Worm (Caenorhabditis elegans) whole organism, late embryonic: ENCODE measurements around the gene R08A2.2.

Source experiments
- K02D7.2 ChIP-seq: sonication (generic microtip); optimal IDR thresholded peaks from 2 replicates; lab custom pipeline; 2017; ENCODE audit warnings: mild to moderate bottlenecking, missing genetic modification characterization, missing compliant biosample characterization
- K09A11.1 ChIP-seq: sonication (generic microtip); optimal IDR thresholded peaks from 2 replicates; lab custom pipeline; 2017; ENCODE audit warnings: antibody characterized with exemption, mild to moderate bottlenecking, missing genetic modification characterization, missing compliant biosample characterization; ENCODE audit not compliant: insufficient read depth
- ahr-1 ChIP-seq: sonication (generic microtip); optimal IDR thresholded peaks from 2 replicates; lab custom pipeline; 2016; ENCODE audit warnings: missing genetic modification characterization, missing compliant biosample characterization
- ama-1 ChIP-seq: fragments of 150-350 bp; optimal IDR thresholded peaks from 2 replicates; lab custom pipeline; 2014
- ceh-22 ChIP-seq: sonication (generic microtip); optimal IDR thresholded peaks from 2 replicates; lab custom pipeline; 2017; ENCODE audit warnings: missing biosample characterization, missing genetic modification characterization
- dmd-4 ChIP-seq: sonication (generic microtip); optimal IDR thresholded peaks from 2 replicates; lab custom pipeline; 2016; ENCODE audit warnings: borderline replicate concordance, missing genetic modification characterization, missing compliant biosample characterization
- lim-6 ChIP-seq: sonication (generic microtip); optimal IDR thresholded peaks from 2 replicates; lab custom pipeline; 2016; ENCODE audit warnings: missing genetic modification characterization, missing compliant biosample characterization
- nfya-1 ChIP-seq: sonication (generic microtip); optimal IDR thresholded peaks from 2 replicates; lab custom pipeline; 2017; ENCODE audit warnings: missing genetic modification characterization, mild to moderate bottlenecking, missing compliant biosample characterization, antibody characterized with exemption, moderate library complexity
- pag-3 ChIP-seq: sonication (generic microtip); optimal IDR thresholded peaks from 2 replicates; lab custom pipeline; 2016; ENCODE audit warnings: missing compliant biosample characterization, missing genetic modification characterization, borderline replicate concordance
- pax-1 ChIP-seq: fragments of 150-350 bp; optimal IDR thresholded peaks from 2 replicates; lab custom pipeline; 2014; ENCODE audit warnings: missing biosample characterization, missing genetic modification characterization
- pha-2 ChIP-seq: sonication (generic microtip); optimal IDR thresholded peaks from 2 replicates; lab custom pipeline; 2017; ENCODE audit warnings: mild to moderate bottlenecking, missing genetic modification characterization, missing compliant biosample characterization
- pha-4 ChIP-seq: fragments of 150-350 bp; optimal IDR thresholded peaks from 2 replicates; lab custom pipeline; 2018; ENCODE audit warnings: missing biosample characterization, missing genetic modification reagents, missing genetic modification characterization
- sox-4 ChIP-seq: sonication (generic microtip); optimal IDR thresholded peaks from 2 replicates; lab custom pipeline; 2017; ENCODE audit warnings: mild to moderate bottlenecking, missing genetic modification characterization, inconsistent platforms, missing compliant biosample characterization

- TF ChIP-seq K09A11.1 (tag; lab: Kevin White, UChicago) (no peak), pag-3 (no peak), dmd-4 (tag; lab: Kevin White, UChicago) (no peak), ama-1 (no peak), ahr-1 (tag; lab: Kevin White, UChicago) (no peak), pax-1 (tag; lab: Kevin White, UChicago) (no peak), ceh-22 (tag; lab: Kevin White, UChicago) (no peak), K02D7.2 (tag; lab: Kevin White, UChicago) (no peak), lim-6 (tag; lab: Kevin White, UChicago) (no peak), nfya-1 (tag; lab: Kevin White, UChicago) (no peak), sox-4 (tag; lab: Kevin White, UChicago) (no peak), pha-4 (tag; lab: Kevin White, UChicago) (no peak), pha-2 (tag; lab: Kevin White, UChicago) (no peak)
Observed at ce11 chrV:14725409-14725808, 9.9 kb upstream of the R08A2.2 start.
